Worm (Caenorhabditis elegans) whole organism, L1 larva: ENCODE results near the gene cyp-13A4.

Source experiments
- C04F5.9 ChIP-seq: sonication (generic microtip); optimal IDR thresholded peaks from 2 replicates; lab custom pipeline; 2016; ENCODE audit warnings: missing genetic modification characterization, missing compliant biosample characterization
- C16A3.4 ChIP-seq: fragments of 150-350 bp; optimal IDR thresholded peaks from 2 replicates; lab custom pipeline; 2014; ENCODE audit warnings: missing biosample characterization, missing genetic modification characterization
- F16B12.6 ChIP-seq: fragments of 150-350 bp; optimal IDR thresholded peaks from 2 replicates; lab custom pipeline; 2014; ENCODE audit warnings: missing biosample characterization, missing genetic modification characterization
- Y116A8C.19 ChIP-seq: sonication (generic microtip); optimal IDR thresholded peaks from 2 replicates; lab custom pipeline; 2016; ENCODE audit warnings: missing compliant biosample characterization, missing genetic modification characterization, borderline replicate concordance
- ceh-8 ChIP-seq: fragments of 200-800 bp; sonication (Bioruptor generic); optimal IDR thresholded peaks from 2 replicates; lab custom pipeline; 2018; ENCODE audit warnings: mild to moderate bottlenecking, missing genetic modification characterization, moderate library complexity, missing compliant biosample characterization
- dpl-1 ChIP-seq, 3 experiments: fragments of 150-350 bp in 2 of 3; sonication (generic microtip) in 1 of 3; optimal IDR thresholded peaks; 2 replicates each; lab custom pipeline; 2014 to 2017; ENCODE audit warnings: missing biosample characterization in 3 of 3, missing genetic modification characterization in 3 of 3, missing genetic modification reagents in 3 of 3
- elt-2 ChIP-seq: sonication (generic microtip); optimal IDR thresholded peaks from 2 replicates; lab custom pipeline; 2016; ENCODE audit warnings: missing genetic modification characterization, mild to moderate bottlenecking, inconsistent platforms, missing compliant biosample characterization, missing genetic modification reagents
- ets-5 ChIP-seq: fragments of 200-800 bp; sonication (Bioruptor generic); IDR thresholded peaks from 2 replicates; pipeline ENCODE4 v1.3.6; 2022; ENCODE audit warnings: missing genetic modification characterization, missing compliant biosample characterization
- fkh-8 ChIP-seq: sonication (generic microtip); optimal IDR thresholded peaks from 2 replicates; lab custom pipeline; 2016; ENCODE audit warnings: mild to moderate bottlenecking, missing genetic modification characterization, missing compliant biosample characterization
- hlh-17 ChIP-seq: fragments of 200-800 bp; sonication (Bioruptor generic); optimal IDR thresholded peaks from 2 replicates; lab custom pipeline; 2018; ENCODE audit warnings: missing genetic modification characterization, mild to moderate bottlenecking, missing compliant biosample characterization, moderate library complexity, borderline replicate concordance
- hpl-2 ChIP-seq: fragments of 150-350 bp; optimal IDR thresholded peaks from 2 replicates; lab custom pipeline; 2014; ENCODE audit warnings: missing biosample characterization, missing genetic modification reagents, missing genetic modification characterization
- irx-1 ChIP-seq: sonication (generic microtip); optimal IDR thresholded peaks from 2 replicates; lab custom pipeline; 2016; ENCODE audit warnings: missing genetic modification characterization, missing compliant biosample characterization
- isw-1 ChIP-seq: fragments of 200-800 bp; sonication (Bioruptor generic); IDR thresholded peaks from 2 replicates; pipeline ENCODE4 v1.3.6; 2022; ENCODE audit warnings: missing genetic modification characterization, missing compliant biosample characterization
- lin-13 ChIP-seq: fragments of 150-350 bp; optimal IDR thresholded peaks from 2 replicates; lab custom pipeline; 2014; ENCODE audit warnings: missing biosample characterization, missing genetic modification reagents, missing genetic modification characterization
- lin-14 ChIP-seq: fragments of 200-800 bp; sonication (Bioruptor generic); optimal IDR thresholded peaks from 2 replicates; lab custom pipeline; 2018; ENCODE audit warnings: mild to moderate bottlenecking, missing genetic modification characterization, moderate library complexity, missing compliant biosample characterization
- lin-15B ChIP-seq: fragments of 150-350 bp; sonication (generic microtip); optimal IDR thresholded peaks from 3 replicates; lab custom pipeline; 2014; ENCODE audit warnings: missing biosample characterization, missing genetic modification characterization
- mab-9 ChIP-seq: fragments of 200-800 bp; sonication (Bioruptor generic); IDR thresholded peaks from 2 replicates; pipeline ENCODE4 v1.3.6; 2022; ENCODE audit warnings: missing genetic modification reagents, missing genetic modification characterization, missing compliant biosample characterization
- mef-2 ChIP-seq: fragments of 150-350 bp; optimal IDR thresholded peaks from 2 replicates; lab custom pipeline; 2014; ENCODE audit warnings: missing biosample characterization, missing genetic modification characterization
- nhr-11 ChIP-seq: fragments of 150-350 bp; optimal IDR thresholded peaks from 2 replicates; lab custom pipeline; 2014; ENCODE audit warnings: missing biosample characterization, missing genetic modification characterization
- nhr-237 ChIP-seq: fragments of 150-350 bp; optimal IDR thresholded peaks from 2 replicates; lab custom pipeline; 2014; ENCODE audit warnings: missing biosample characterization, missing genetic modification characterization
- nhr-47 ChIP-seq: sonication (generic microtip); optimal IDR thresholded peaks from 2 replicates; lab custom pipeline; 2016; ENCODE audit warnings: mild to moderate bottlenecking, missing genetic modification characterization, moderate library complexity, missing compliant biosample characterization
- nhr-85 ChIP-seq: sonication (generic microtip); peaks from one replicate; lab custom pipeline; 2016; ENCODE audit warnings: missing genetic modification characterization, inconsistent platforms, missing compliant biosample characterization
- nhr-90 ChIP-seq: sonication (generic microtip); optimal IDR thresholded peaks from 2 replicates; lab custom pipeline; 2016; ENCODE audit warnings: mild to moderate bottlenecking, missing genetic modification characterization, missing compliant biosample characterization; ENCODE audit not compliant: poor library complexity
- pqm-1 ChIP-seq: sonication (generic microtip); optimal IDR thresholded peaks from 3 replicates; lab custom pipeline; 2017; ENCODE audit warnings: missing biosample characterization, missing genetic modification characterization
- rnt-1 ChIP-seq: sonication (generic microtip); optimal IDR thresholded peaks from 2 replicates; lab custom pipeline; 2016; ENCODE audit warnings: mild to moderate bottlenecking, missing genetic modification characterization, moderate library complexity, missing compliant biosample characterization
- skn-1 ChIP-seq: fragments of 150-350 bp; optimal IDR thresholded peaks from 2 replicates; lab custom pipeline; 2014; ENCODE audit warnings: missing biosample characterization, missing genetic modification characterization
- snpc-4 ChIP-seq: fragments of 150-350 bp; optimal IDR thresholded peaks from 2 replicates; lab custom pipeline; 2014; ENCODE audit warnings: missing biosample characterization, missing genetic modification characterization
- sox-4 ChIP-seq: sonication (generic microtip); optimal IDR thresholded peaks from 2 replicates; lab custom pipeline; 2016; ENCODE audit warnings: missing genetic modification characterization, missing compliant biosample characterization
- sptf-1 ChIP-seq: fragments of 150-350 bp; optimal IDR thresholded peaks from 2 replicates; lab custom pipeline; 2014; ENCODE audit warnings: missing biosample characterization, missing genetic modification characterization
- swsn-7 ChIP-seq: sonication (generic microtip); optimal IDR thresholded peaks from 2 replicates; lab custom pipeline; 2016; ENCODE audit warnings: missing genetic modification characterization, missing compliant biosample characterization
- unc-62 ChIP-seq: fragments of 150-350 bp; optimal IDR thresholded peaks from 2 replicates; lab custom pipeline; 2014; ENCODE audit warnings: missing biosample characterization, missing genetic modification reagents, missing genetic modification characterization
- unc-86 ChIP-seq: sonication (generic microtip); optimal IDR thresholded peaks from 2 replicates; lab custom pipeline; 2016; ENCODE audit warnings: missing genetic modification characterization, missing compliant biosample characterization
- zag-1 ChIP-seq: fragments of 150-350 bp; optimal IDR thresholded peaks from 2 replicates; lab custom pipeline; 2014; ENCODE audit warnings: missing biosample characterization, missing genetic modification characterization
- ztf-4 ChIP-seq: fragments of 150-350 bp; optimal IDR thresholded peaks from 2 replicates; lab custom pipeline; 2014; ENCODE audit warnings: missing biosample characterization, missing genetic modification characterization

The cyp-13A4 gene

ce11 chrII:9797664-9798063 is at the start of gene cyp-13A4:
Gene cyp-13A4, minus strand, starts transcription at chrII:9797740.
- no peak for TF ChIP-seq nhr-237 (tag; lab: Kevin White, UChicago)
- TF ChIP-seq snpc-4: no peak
- TF ChIP-seq nhr-90 (tag; lab: Kevin White, UChicago): no peak
- TF ChIP-seq fkh-8 (tag; lab: Kevin White, UChicago): no peak
- TF ChIP-seq isw-1 (GFP tag; lab: Robert Waterston, UW): no peak
- no peak for TF ChIP-seq sox-4 (tag; lab: Kevin White, UChicago)
- TF ChIP-seq nhr-47 (tag; lab: Kevin White, UChicago): no peak
- TF ChIP-seq C16A3.4: no peak
- no peak for TF ChIP-seq nhr-85 (tag; lab: Kevin White, UChicago)
- TF ChIP-seq lin-13 (GFP tag; lab: Kevin White, UChicago): no peak
- no peak for TF ChIP-seq mab-9 (GFP tag; lab: Robert Waterston, UW)
- TF ChIP-seq dpl-1 (GFP tag; optimal IDR thresholded peaks at IDR 0.05; lab: Kevin White, UChicago): no peak
- TF ChIP-seq skn-1 (tag; lab: Kevin White, UChicago): no peak
- TF ChIP-seq sptf-1 (tag; lab: Kevin White, UChicago): no peak
- TF ChIP-seq hpl-2: no peak
- TF ChIP-seq, all 84 proteins: peak for 0

- no peak for TF ChIP-seq ceh-8 (GFP tag; lab: Kevin White, UChicago)
- no peak for TF ChIP-seq C04F5.9 (tag; lab: Kevin White, UChicago)
- no peak for TF ChIP-seq isw-1 (GFP tag; lab: Robert Waterston, UW)
- TF ChIP-seq rnt-1 (tag; lab: Kevin White, UChicago): no peak
- TF ChIP-seq zag-1 (tag; lab: Kevin White, UChicago): no peak
- TF ChIP-seq lin-15B (tag; lab: Kevin White, UChicago): no peak
- TF ChIP-seq C16A3.4: no peak
- no peak for TF ChIP-seq nhr-47 (tag; lab: Kevin White, UChicago)
- no peak for TF ChIP-seq sptf-1 (tag; lab: Kevin White, UChicago)
- TF ChIP-seq unc-86: no peak
- TF ChIP-seq hlh-17 (GFP tag; lab: Kevin White, UChicago): no peak
- TF ChIP-seq nhr-11 (tag; lab: Kevin White, UChicago): no peak
- no peak for TF ChIP-seq mef-2
- TF ChIP-seq sox-4 (tag; lab: Kevin White, UChicago): no peak
- TF ChIP-seq elt-2: no peak
- TF ChIP-seq, all 84 proteins: peak for 0
These were observed 47.7 kb upstream of the cyp-13A4 start, which contains the start of gene chil-9 for ce11 chrII:9845239-9845638. Gene chil-9, minus strand, starts transcription at chrII:9845339.

ce11 chrII:9841985-9842505 is 44.5 kb upstream of the cyp-13A4 start, which contains the start of gene rnh-1.2:
Gene rnh-1.2, minus strand, starts transcription at chrII:9842035.
- TF ChIP-seq lin-13 (GFP tag; lab: Kevin White, UChicago): no peak

ce11 chrII:9840313-9840712 is 42.8 kb upstream of the cyp-13A4 start, which contains the start of gene ZK938.11:
Gene ZK938.11, minus strand, starts transcription at chrII:9840413.
- TF ChIP-seq lin-14 (GFP tag; lab: Kevin White, UChicago) (no peak), irx-1 (no peak), dpl-1 (GFP tag; optimal IDR thresholded peaks at IDR 0.05; lab: Kevin White, UChicago) (no peak), pqm-1 (tag; lab: Kevin White, UChicago) (no peak), F16B12.6 (tag; lab: Kevin White, UChicago) (no peak), mef-2 (no peak), sptf-1 (tag; lab: Kevin White, UChicago) (no peak), unc-86 (no peak), Y116A8C.19 (no peak), skn-1 (tag; lab: Kevin White, UChicago) (no peak), unc-62 (GFP tag; lab: Kevin White, UChicago) (no peak), ztf-4 (tag; lab: Kevin White, UChicago) (no peak), ets-5 (GFP tag; lab: Robert Waterston, UW) (no peak), swsn-7 (tag; lab: Kevin White, UChicago) (no peak)
